Worm (Caenorhabditis elegans): Measurements from ENCODE around the gene K10C8.4.

- TF ChIP-seq snpc-4 (tag; optimal IDR thresholded peaks at IDR 0.05) (no peak), pqm-1 (tag; optimal IDR thresholded peaks at IDR 0.05) (no peak), mdl-1 (tag; optimal IDR thresholded peaks at IDR 0.05) (no peak), zag-1 (tag; optimal IDR thresholded peaks at IDR 0.05) (no peak), hmg-11 (tag; optimal IDR thresholded peaks at IDR 0.05) (no peak), ztf-4 (tag; optimal IDR thresholded peaks at IDR 0.05) (no peak), lin-15B (tag; optimal IDR thresholded peaks at IDR 0.05) (no peak)
These were observed 28.7 kb upstream of the K10C8.4 start for ce11 chrV:12667397-12667796.

All from whole organism, L3 larva.